Worm (Caenorhabditis elegans): ENCODE data around the gene vps-37.

DNA sequence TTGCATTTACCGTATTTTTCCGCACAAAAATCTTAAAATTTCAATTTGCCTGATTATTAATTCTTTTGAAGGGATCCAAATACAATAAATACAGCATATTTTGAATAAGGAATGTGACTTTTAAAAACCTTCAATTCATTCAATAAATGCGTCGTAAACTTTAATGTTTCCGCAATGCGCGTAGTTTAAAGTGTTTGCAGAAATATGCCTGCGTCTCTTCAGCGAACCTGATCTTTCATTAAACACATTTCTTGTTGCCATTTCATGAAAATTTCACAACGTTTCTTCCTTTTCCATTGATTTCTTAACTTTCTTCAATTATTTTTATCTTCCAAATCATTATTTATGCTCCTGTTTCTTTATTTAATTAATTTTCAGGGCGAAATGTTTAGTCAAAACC lies at the start of gene vps-37:
- no peak for TF ChIP-seq hnd-1 (tag; optimal IDR thresholded peaks at IDR 0.05)
- no peak for TF ChIP-seq ama-1 (optimal IDR thresholded peaks at IDR 0.05)
